Fruit fly (Drosophila melanogaster) whole organism, adult: ENCODE data around the gene CG10616.

Source experiments
- CG11617 ChIP-seq: fragments of 200-800 bp; sonication (Bioruptor generic); optimal IDR thresholded peaks from 2 replicates; lab custom pipeline; 2017; ENCODE audit warnings: mild to moderate bottlenecking, missing biosample characterization, missing genetic modification reagents, missing genetic modification characterization
- CG33017 ChIP-seq: fragments of 200-800 bp; sonication (Bioruptor generic); optimal IDR thresholded peaks from 2 replicates; lab custom pipeline; 2018; ENCODE audit warnings: missing biosample characterization, mild to moderate bottlenecking, missing genetic modification characterization, moderate library complexity
- kay ChIP-seq: fragments of 200-800 bp; sonication (Bioruptor generic); peaks from one replicate; lab custom pipeline; 2016; ENCODE audit warnings: missing biosample characterization, missing genetic modification characterization, borderline replicate concordance
- ovo ChIP-seq: fragments of 200-800 bp; sonication (Bioruptor generic); optimal IDR thresholded peaks from 2 replicates; lab custom pipeline; 2016; ENCODE audit warnings: missing biosample characterization, missing genetic modification characterization
- pad ChIP-seq: fragments of 200-800 bp; sonication (Bioruptor generic); optimal IDR thresholded peaks from 3 replicates; lab custom pipeline; 2017; ENCODE audit warnings: missing biosample characterization, missing genetic modification characterization, mild to moderate bottlenecking, moderate library complexity, missing genetic modification reagents

dm6 chr3L:12471471-12471978 lies at the start of gene CG10616:
- no peak for TF ChIP-seq CG11617 (GFP tag; lab: Kevin White, UChicago)
- no peak for TF ChIP-seq pad
- no peak for TF ChIP-seq ovo (GFP tag; lab: Kevin White, UChicago)
- no peak for TF ChIP-seq CG33017
- no peak for TF ChIP-seq kay
